Worm (Caenorhabditis elegans) whole organism, L4 larva: ENCODE results near the gene srz-9.
A peak's percentile ranks its signal among the peaks of the same experiment; 100 is the strongest.
"Not testable (repeated sequence)": the region's sequence is repeated elsewhere in the genome, so short reads cannot be mapped to it uniquely, and the experiment has no call there.

Experiments
- F37D6.2 ChIP-seq: sonication (generic microtip); optimal IDR thresholded peaks from 2 replicates; lab custom pipeline; 2016; ENCODE audit warnings: mild to moderate bottlenecking, missing genetic modification characterization, missing compliant biosample characterization
- F44E2.7 ChIP-seq: fragments of 200-800 bp; sonication (Bioruptor generic); IDR thresholded peaks from 2 replicates; pipeline ENCODE4 v2.1.2; 2022; ENCODE audit warnings: missing genetic modification characterization, missing compliant biosample characterization
- T26A8.4 ChIP-seq: fragments of 200-800 bp; sonication (Bioruptor generic); IDR thresholded peaks from 2 replicates; pipeline ENCODE4 v1.3.6; 2022; ENCODE audit warnings: missing genetic modification characterization, missing compliant biosample characterization
- Y105C5A.15 ChIP-seq: fragments of 200-800 bp; sonication (Bioruptor generic); IDR thresholded peaks from 2 replicates; pipeline ENCODE4 v1.3.6; 2022; ENCODE audit warnings: missing genetic modification characterization, missing compliant biosample characterization
- Y48G9A.11 ChIP-seq: fragments of 200-800 bp; sonication (Bioruptor generic); IDR thresholded peaks from 2 replicates; pipeline ENCODE4 v1.3.6; 2022; ENCODE audit warnings: missing genetic modification reagents, missing genetic modification characterization, missing compliant biosample characterization
- ZK546.5 ChIP-seq, 2 experiments: sonication (generic microtip); optimal IDR thresholded peaks; 2 replicates each; lab custom pipeline; 2017; ENCODE audit warnings: missing biosample characterization in 2 of 2, missing genetic modification characterization in 2 of 2
- aha-1 ChIP-seq: fragments of 150-350 bp; peaks from one replicate; lab custom pipeline; 2014; ENCODE audit warnings: missing biosample characterization, missing genetic modification characterization
- aly-2 ChIP-seq: sonication (generic microtip); optimal IDR thresholded peaks from 2 replicates; lab custom pipeline; 2018; ENCODE audit warnings: missing biosample characterization, missing genetic modification characterization
- ama-1 ChIP-seq: fragments of 150-350 bp; optimal IDR thresholded peaks from 2 replicates; lab custom pipeline; 2014; ENCODE audit warnings: inconsistent platforms, mixed read lengths
- ceh-82 ChIP-seq: sonication (generic microtip); optimal IDR thresholded peaks from 2 replicates; lab custom pipeline; 2017; ENCODE audit warnings: missing biosample characterization, missing genetic modification characterization
- ces-1 ChIP-seq: fragments of 150-350 bp; sonication (generic microtip); optimal IDR thresholded peaks from 4 replicates; lab custom pipeline; 2014; ENCODE audit warnings: missing biosample characterization, missing genetic modification reagents, missing genetic modification characterization
- ctbp-1 ChIP-seq: fragments of 200-800 bp; sonication (Bioruptor generic); IDR thresholded peaks from 2 replicates; pipeline ENCODE4 v1.3.6; 2022; ENCODE audit warnings: missing genetic modification reagents, missing genetic modification characterization, missing compliant biosample characterization
- daf-16 ChIP-seq, 3 experiments: sonication (generic microtip); optimal IDR thresholded peaks; 2 replicates each; lab custom pipeline; 2016 to 2017; ENCODE audit warnings: missing genetic modification characterization in 3 of 3, missing genetic modification reagents in 3 of 3, mild to moderate bottlenecking in 2 of 3, missing compliant biosample characterization in 2 of 3, missing biosample characterization in 1 of 3, moderate library complexity in 1 of 3
- dmd-6 ChIP-seq: fragments of 200-800 bp; sonication (Bioruptor generic); IDR thresholded peaks from 2 replicates; pipeline ENCODE4 v1.3.6; 2022; ENCODE audit warnings: missing genetic modification reagents, missing genetic modification characterization, missing compliant biosample characterization
- dmd-8 ChIP-seq: fragments of 200-800 bp; sonication (Bioruptor generic); IDR thresholded peaks from 2 replicates; pipeline ENCODE4 v1.3.6; 2022; ENCODE audit warnings: missing genetic modification characterization, missing compliant biosample characterization
- dve-1 ChIP-seq: sonication (generic microtip); optimal IDR thresholded peaks from 2 replicates; lab custom pipeline; 2017; ENCODE audit warnings: antibody characterized with exemption, mild to moderate bottlenecking, missing genetic modification characterization, missing compliant biosample characterization; ENCODE audit not compliant: insufficient read depth
- egl-43 ChIP-seq: fragments of 200-800 bp; sonication (Bioruptor generic); IDR thresholded peaks from 2 replicates; pipeline ENCODE4 v1.3.6; 2022; ENCODE audit warnings: missing genetic modification reagents, missing genetic modification characterization, missing compliant biosample characterization
- fkh-10 ChIP-seq: fragments of 150-350 bp; optimal IDR thresholded peaks from 2 replicates; lab custom pipeline; 2014; ENCODE audit warnings: missing biosample characterization, missing genetic modification reagents, missing genetic modification characterization
- fos-1 ChIP-seq: fragments of 150-350 bp; optimal IDR thresholded peaks from 2 replicates; lab custom pipeline; 2014; ENCODE audit warnings: missing biosample characterization, missing genetic modification characterization
- hif-1 ChIP-seq, 2 experiments: sonication (generic microtip); optimal IDR thresholded peaks; 2 replicates each; lab custom pipeline; 2016 to 2017; ENCODE audit warnings: missing compliant biosample characterization in 2 of 2, missing genetic modification characterization in 2 of 2, missing genetic modification reagents in 2 of 2, missing genotype in 2 of 2, mild to moderate bottlenecking in 1 of 2
- hlh-11 ChIP-seq: fragments of 200-800 bp; sonication (Bioruptor generic); optimal IDR thresholded peaks from 2 replicates; lab custom pipeline; 2018; ENCODE audit warnings: mild to moderate bottlenecking, missing genetic modification characterization, missing compliant biosample characterization
- hmg-1.1 ChIP-seq: fragments of 200-800 bp; sonication (Bioruptor generic); IDR thresholded peaks from 2 replicates; pipeline ENCODE4 v1.3.6; 2022; ENCODE audit warnings: missing genetic modification reagents, missing genetic modification characterization, missing compliant biosample characterization
- lin-1 ChIP-seq: fragments of 200-800 bp; sonication (Bioruptor generic); IDR thresholded peaks from 2 replicates; pipeline ENCODE4 v1.3.6; 2022; ENCODE audit warnings: missing genetic modification reagents, missing genetic modification characterization, missing compliant biosample characterization
- lin-13 ChIP-seq: fragments of 150-350 bp; optimal IDR thresholded peaks from 2 replicates; lab custom pipeline; 2014; ENCODE audit warnings: missing biosample characterization, missing genetic modification reagents, missing genetic modification characterization
- lin-38 ChIP-seq: fragments of 200-800 bp; sonication (Bioruptor generic); IDR thresholded peaks from 2 replicates; pipeline ENCODE4 v1.3.6; 2022; ENCODE audit warnings: missing genetic modification reagents, missing genetic modification characterization, missing compliant biosample characterization
- mdt-29 ChIP-seq: fragments of 200-800 bp; sonication (Bioruptor generic); IDR thresholded peaks from 2 replicates; pipeline ENCODE4 v1.3.6; 2022; ENCODE audit warnings: missing genetic modification reagents, missing genetic modification characterization, missing compliant biosample characterization
- mxl-2 ChIP-seq: fragments of 200-800 bp; sonication (Bioruptor generic); conservative IDR thresholded peaks from 2 replicates; pipeline ENCODE4 v1.3.6; 2022; ENCODE audit warnings: missing genetic modification reagents, missing genetic modification characterization, missing compliant biosample characterization
- mxl-3 ChIP-seq: fragments of 200-800 bp; sonication (Bioruptor generic); optimal IDR thresholded peaks from 2 replicates; lab custom pipeline; 2018; ENCODE audit warnings: mild to moderate bottlenecking, missing genetic modification characterization, missing compliant biosample characterization
- nhr-10 ChIP-seq: fragments of 150-350 bp; optimal IDR thresholded peaks from 2 replicates; lab custom pipeline; 2014; ENCODE audit warnings: missing biosample characterization, missing genetic modification characterization
- nhr-102 ChIP-seq: sonication (generic microtip); optimal IDR thresholded peaks from 2 replicates; lab custom pipeline; 2016; ENCODE audit warnings: mild to moderate bottlenecking, missing genetic modification characterization, moderate library complexity, missing compliant biosample characterization
- nhr-11 ChIP-seq: fragments of 150-350 bp; optimal IDR thresholded peaks from 2 replicates; lab custom pipeline; 2014; ENCODE audit warnings: missing biosample characterization, missing genetic modification characterization
- nhr-25 ChIP-seq: sonication (generic microtip); optimal IDR thresholded peaks from 2 replicates; lab custom pipeline; 2017; ENCODE audit warnings: missing genetic modification characterization, mild to moderate bottlenecking, missing compliant biosample characterization, antibody characterized with exemption, moderate library complexity, borderline replicate concordance; ENCODE audit not compliant: insufficient read depth
- nhr-28 ChIP-seq: fragments of 150-350 bp; optimal IDR thresholded peaks from 2 replicates; lab custom pipeline; 2014; ENCODE audit warnings: missing biosample characterization, missing genetic modification characterization
- nhr-42 ChIP-seq: fragments of 200-800 bp; sonication (Bioruptor generic); IDR thresholded peaks from 2 replicates; pipeline ENCODE4 v1.3.6; 2022; ENCODE audit warnings: missing genetic modification characterization, missing compliant biosample characterization
- nhr-48 ChIP-seq: sonication (generic microtip); optimal IDR thresholded peaks from 2 replicates; lab custom pipeline; 2016; ENCODE audit warnings: mild to moderate bottlenecking, missing genetic modification characterization, missing compliant biosample characterization
- nhr-6 ChIP-seq: fragments of 150-350 bp; optimal IDR thresholded peaks from 2 replicates; lab custom pipeline; 2014; ENCODE audit warnings: missing biosample characterization, missing genetic modification characterization
- nhr-77 ChIP-seq: fragments of 150-350 bp; optimal IDR thresholded peaks from 2 replicates; lab custom pipeline; 2014; ENCODE audit warnings: missing biosample characterization, missing genetic modification characterization
- pha-4 ChIP-seq, 2 experiments: fragments of 150-350 bp in 1 of 2; fragments of 200-800 bp in 1 of 2; sonication (Bioruptor generic) in 1 of 2; IDR thresholded peaks in 1 of 2; optimal IDR thresholded peaks in 1 of 2; 2 replicates each; pipeline versions ENCODE4 v1.3.6 to Lab custom; 2014 to 2022; ENCODE audit warnings: missing genetic modification characterization in 2 of 2, missing genetic modification reagents in 2 of 2, missing biosample characterization in 1 of 2, missing compliant biosample characterization in 1 of 2
- pqm-1 ChIP-seq: sonication (generic microtip); optimal IDR thresholded peaks from 2 replicates; lab custom pipeline; 2017; ENCODE audit warnings: missing biosample characterization, missing genetic modification characterization
- rbr-2 ChIP-seq: sonication (generic microtip); optimal IDR thresholded peaks from 2 replicates; lab custom pipeline; 2016; ENCODE audit warnings: missing genotype, missing genetic modification characterization, missing compliant biosample characterization
- saeg-2 ChIP-seq: fragments of 200-800 bp; sonication (Bioruptor generic); IDR thresholded peaks from 2 replicates; pipeline ENCODE4 v1.3.6; 2022; ENCODE audit warnings: missing genetic modification reagents, missing genetic modification characterization, missing compliant biosample characterization
- set-16 ChIP-seq: fragments of 200-800 bp; sonication (Bioruptor generic); IDR thresholded peaks from 2 replicates; pipeline ENCODE4 v1.3.6; 2022; ENCODE audit warnings: missing genetic modification reagents, missing genetic modification characterization, missing compliant biosample characterization
- snpc-4 ChIP-seq: fragments of 150-350 bp; optimal IDR thresholded peaks from 2 replicates; lab custom pipeline; 2014; ENCODE audit warnings: missing biosample characterization, missing genetic modification characterization
- unc-39 ChIP-seq: sonication (generic microtip); optimal IDR thresholded peaks from 2 replicates; lab custom pipeline; 2017; ENCODE audit warnings: missing biosample characterization, missing genetic modification characterization
- zag-1 ChIP-seq: fragments of 150-350 bp; optimal IDR thresholded peaks from 2 replicates; lab custom pipeline; 2014; ENCODE audit warnings: missing biosample characterization, missing genetic modification characterization
- zip-2 ChIP-seq: fragments of 150-350 bp; optimal IDR thresholded peaks from 2 replicates; lab custom pipeline; 2014; ENCODE audit warnings: missing biosample characterization, missing genetic modification characterization

The srz-9 gene

DNA sequence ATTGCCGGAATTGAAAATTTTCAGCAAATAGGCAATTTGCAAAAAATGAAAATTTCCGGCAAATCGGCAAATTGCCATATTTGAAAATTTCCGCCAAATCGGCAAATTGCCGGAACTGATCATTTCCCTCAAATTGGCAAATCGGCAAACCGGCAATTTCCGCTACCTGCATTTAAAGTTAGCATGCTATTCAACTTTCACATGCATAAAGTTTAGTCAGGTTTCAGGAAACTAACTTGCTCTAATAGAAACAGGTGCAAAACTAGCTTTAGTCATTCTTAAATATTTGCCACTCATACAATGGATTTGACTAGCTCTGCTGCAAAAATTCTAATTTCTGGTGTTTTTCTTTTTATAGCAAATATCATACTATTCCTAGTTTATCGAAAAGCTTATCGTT, at the start of gene srz-9:
TSS of gene srz-9 (plus strand) at position 301 of the 400 bp plus-strand sequence.
- not testable (repeated sequence) for TF ChIP-seq nhr-25; snpc-4 (tag; lab: Kevin White, UChicago); dve-1 (tag; lab: Kevin White, UChicago)

DNA sequence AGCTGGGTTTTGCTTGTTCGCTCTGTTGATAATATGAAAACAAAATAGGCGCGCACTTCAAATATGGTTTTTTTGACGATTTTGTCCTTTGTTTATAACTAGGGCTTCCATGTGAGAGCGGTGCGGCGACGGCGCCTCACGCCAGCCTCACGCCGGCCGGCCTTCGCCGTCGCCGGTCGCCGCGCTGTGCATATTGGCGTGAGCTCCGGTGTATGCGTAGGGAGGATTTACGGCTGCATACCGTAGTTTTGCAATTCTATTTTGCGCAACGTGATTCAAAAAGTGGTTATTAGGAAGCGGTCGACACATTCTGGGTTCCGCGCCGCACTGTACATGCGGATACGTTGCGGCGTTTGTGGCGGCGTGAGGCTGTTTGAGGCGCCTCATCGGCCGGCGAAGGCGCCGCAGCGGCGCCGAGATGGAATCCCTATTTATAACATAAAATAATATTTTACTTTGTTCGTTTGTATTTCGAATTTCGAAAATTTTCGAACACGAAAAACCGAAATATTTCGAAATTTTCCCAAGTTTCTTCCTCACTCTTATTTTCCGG, 49.6 kb upstream of the srz-9 start:
- TF ChIP-seq fkh-10 (GFP tag; lab: Kevin White, UChicago) (no peak), Y48G9A.11 (peak; percentile 46; the same call in 1 of the 2 replicates), saeg-2 (GFP tag; lab: Robert Waterston, UW) (0 out of 2 replicates have a peak, but pooled peaks have one; percentile 10), mdt-29 (GFP tag; lab: Robert Waterston, UW) (no peak), nhr-42 (GFP tag; lab: Robert Waterston, UW) (no peak), ceh-82 (tag; lab: Kevin White, UChicago) (no peak), hif-1 (tag; optimal IDR thresholded peaks at IDR 0.05; lab: Kevin White, UChicago) (no peak), lin-38 (GFP tag; lab: Robert Waterston, UW) (peak; percentile 15; the same call in 1 of the 2 replicates), nhr-6 (no peak), zag-1 (no peak), nhr-102 (no peak), set-16 (GFP tag; lab: Robert Waterston, UW) (peak; percentile 89), F37D6.2 (tag; lab: Kevin White, UChicago) (no peak), T26A8.4 (GFP tag; lab: Robert Waterston, UW) (no peak), nhr-10 (tag; lab: Kevin White, UChicago) (no peak)

DNA sequence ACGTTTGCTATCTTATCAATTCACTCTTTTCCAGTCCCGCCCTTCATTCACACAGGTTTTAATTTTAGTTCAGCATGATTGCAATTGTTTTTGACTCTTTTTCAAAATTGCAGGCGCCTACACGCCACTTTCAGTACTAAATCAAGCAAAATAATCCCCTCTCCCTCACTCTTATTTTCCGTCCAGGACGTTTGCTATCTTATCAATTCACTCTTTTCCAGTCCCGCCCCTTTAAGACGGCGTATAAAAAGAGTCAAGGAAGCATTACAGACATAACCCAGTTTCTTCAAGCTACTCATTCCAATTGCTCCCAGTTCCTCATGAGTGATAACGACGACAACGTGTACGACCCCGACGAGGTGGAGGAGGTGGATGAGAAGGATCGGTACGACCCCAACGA, 49.1 kb upstream of the srz-9 start, which contains the start of gene Y119D3B.21:
TSS of gene Y119D3B.21 (plus strand) at position 321 of the 400 bp plus-strand sequence.
- TF ChIP-seq nhr-28 (tag; lab: Kevin White, UChicago) (peak; percentile 66), ctbp-1 (GFP tag; lab: Robert Waterston, UW) (no peak), hif-1 (tag; optimal IDR thresholded peaks at IDR 0.05; lab: Kevin White, UChicago) (no peak), lin-13 (GFP tag; lab: Kevin White, UChicago) (peak; percentile 36), unc-39 (tag; lab: Kevin White, UChicago) (no peak), pha-4 (GFP tag; IDR thresholded peaks at IDR 0.05; lab: Robert Waterston, UW) (0 out of 2 replicates have a peak, but pooled peaks have one; percentile 40), pha-4 (tag; optimal IDR thresholded peaks at IDR 0.05; lab: Kevin White, UChicago) (no peak), dmd-6 (GFP tag; lab: Robert Waterston, UW) (peak; percentile 86), nhr-42 (GFP tag; lab: Robert Waterston, UW) (no peak), nhr-11 (no peak), fkh-10 (GFP tag; lab: Kevin White, UChicago) (no peak), mxl-3 (GFP tag; lab: Kevin White, UChicago) (peak; percentile 53), mxl-2 (GFP tag; lab: Robert Waterston, UW) (no peak), daf-16 (GFP tag; optimal IDR thresholded peaks at IDR 0.05; lab: Kevin White, UChicago) (no peak), daf-16 (tag; optimal IDR thresholded peaks at IDR 0.05; lab: Kevin White, UChicago) (peak; percentile 70), dmd-8 (GFP tag; lab: Robert Waterston, UW) (no peak), egl-43 (GFP tag; lab: Robert Waterston, UW) (no peak), F44E2.7 (GFP tag; lab: Robert Waterston, UW) (no peak), hlh-11 (peak; percentile 78), mdt-29 (GFP tag; lab: Robert Waterston, UW) (no peak), hmg-1.1 (no peak), ZK546.5 (tag; optimal IDR thresholded peaks at IDR 0.05; lab: Kevin White, UChicago) (no peak), lin-1 (GFP tag; lab: Robert Waterston, UW) (peak; percentile 39; the same call in 1 of the 2 replicates), rbr-2 (no peak), nhr-77 (tag; lab: Kevin White, UChicago) (no peak), pqm-1 (tag; lab: Kevin White, UChicago) (peak; percentile 84), aha-1 (tag; lab: Kevin White, UChicago) (no peak), fos-1 (tag; lab: Kevin White, UChicago) (no peak), aly-2 (tag; lab: Kevin White, UChicago) (no peak), nhr-48 (tag; lab: Kevin White, UChicago) (peak; percentile 0), zag-1 (no peak), zip-2 (tag; lab: Kevin White, UChicago) (no peak), saeg-2 (GFP tag; lab: Robert Waterston, UW) (peak; percentile 60; the same call in 1 of the 2 replicates), dve-1 (tag; lab: Kevin White, UChicago) (peak; percentile 53), ama-1 (lab: Kevin White, UChicago) (peak; percentile 75), Y105C5A.15 (GFP tag; lab: Robert Waterston, UW) (no peak), set-16 (GFP tag; lab: Robert Waterston, UW) (no peak), ces-1 (GFP tag; lab: Kevin White, UChicago) (no peak)
